Worm (Caenorhabditis elegans): ENCODE results near the gene T25D1.3.
A peak's percentile ranks its signal among the peaks of the same experiment; 100 is the strongest.

The T25D1.3 gene

DNA sequence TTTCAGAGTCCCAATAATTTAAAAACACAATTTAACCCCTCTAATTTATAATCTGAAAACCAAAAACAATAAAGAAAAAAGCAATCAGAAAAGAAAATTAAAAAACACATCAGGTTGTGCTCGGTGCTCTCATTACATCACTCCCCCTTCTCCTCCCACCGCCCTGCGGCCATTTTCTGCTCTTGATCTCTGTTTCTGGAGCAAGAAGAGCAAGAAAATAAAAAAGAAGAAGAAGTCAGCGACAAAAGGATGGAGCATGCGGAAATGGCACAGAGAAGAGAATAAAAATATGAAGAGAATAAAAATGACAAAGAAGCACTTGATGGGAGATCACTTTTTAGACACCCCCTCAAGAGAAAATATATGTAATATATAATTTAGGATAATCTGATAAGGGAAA is 20.8 kb upstream of the T25D1.3 start (continued):
- peak; percentile 40 for TF ChIP-seq dsc-1 (tag; optimal IDR thresholded peaks at IDR 0.05)
- no peak for TF ChIP-seq ceh-63 (GFP tag; optimal IDR thresholded peaks at IDR 0.05)
- peak; percentile 27 for TF ChIP-seq ceh-8 (GFP tag; optimal IDR thresholded peaks at IDR 0.05)
- TF ChIP-seq lsy-2 (tag; optimal IDR thresholded peaks at IDR 0.05): peak in 1 of 2 experiments; percentile 59
- peak; percentile 18 for TF ChIP-seq swsn-7 (tag; optimal IDR thresholded peaks at IDR 0.05)
- no peak for TF ChIP-seq ces-1 (GFP tag; optimal IDR thresholded peaks at IDR 0.05)
- TF ChIP-seq snpc-4 (tag; optimal IDR thresholded peaks at IDR 0.05): no peak
- no peak for TF ChIP-seq blmp-1 (tag; optimal IDR thresholded peaks at IDR 0.05)
- no peak for TF ChIP-seq C04F5.9 (tag; optimal IDR thresholded peaks at IDR 0.05)
- no peak for TF ChIP-seq aly-2 (tag; optimal IDR thresholded peaks at IDR 0.05)
- no peak for TF ChIP-seq ets-5 (GFP tag; IDR thresholded peaks at IDR 0.05)
- TF ChIP-seq unc-62 (GFP tag; optimal IDR thresholded peaks at IDR 0.05): no peak
- TF ChIP-seq snu-23 (GFP tag; optimal IDR thresholded peaks at IDR 0.05): peak; percentile 34
- 0 out of 2 replicates have a peak, but pooled peaks have one; percentile 8 for TF ChIP-seq nhr-19 (GFP tag; conservative IDR thresholded peaks at IDR 0.05)
- TF ChIP-seq nhr-77 (tag; optimal IDR thresholded peaks at IDR 0.05): no peak
- TF ChIP-seq lin-13 (GFP tag; optimal IDR thresholded peaks at IDR 0.05): no peak
- no peak for TF ChIP-seq mab-9 (GFP tag; IDR thresholded peaks at IDR 0.05)
- peak; percentile 47 for TF ChIP-seq rnt-1 (tag; optimal IDR thresholded peaks at IDR 0.05)
- TF ChIP-seq aha-1 (tag; optimal IDR thresholded peaks at IDR 0.05): no peak
- peak; percentile 29 for TF ChIP-seq skn-1 (tag; optimal IDR thresholded peaks at IDR 0.05)
- TF ChIP-seq tlp-1 (tag; optimal IDR thresholded peaks at IDR 0.05): no peak
- no peak for TF ChIP-seq vab-15 (tag; optimal IDR thresholded peaks at IDR 0.05)
- TF ChIP-seq nhr-237 (tag; optimal IDR thresholded peaks at IDR 0.05): no peak
- TF ChIP-seq zip-4 (GFP tag; optimal IDR thresholded peaks at IDR 0.05): no peak
- peak; percentile 64 for TF ChIP-seq mep-1 (tag; optimal IDR thresholded peaks at IDR 0.05)
- no peak for TF ChIP-seq ama-1 (optimal IDR thresholded peaks at IDR 0.05)
- TF ChIP-seq F16B12.6 (tag; optimal IDR thresholded peaks at IDR 0.05): no peak
- no peak for TF ChIP-seq hlh-4 (tag; optimal IDR thresholded peaks at IDR 0.05)
- peak; percentile 22 for TF ChIP-seq unc-86 (tag; optimal IDR thresholded peaks at IDR 0.05)

- TF ChIP-seq fkh-10 (GFP tag; optimal IDR thresholded peaks at IDR 0.05) (peak; percentile 29), mdl-1 (tag; optimal IDR thresholded peaks at IDR 0.05) (no peak)
Measured at ce11 chrX:16485322-16485721, 20.1 kb upstream of the T25D1.3 start.

- no peak for TF ChIP-seq lin-13 (GFP tag; optimal IDR thresholded peaks at IDR 0.05)
- no peak for TF ChIP-seq egl-27 (tag; optimal IDR thresholded peaks at IDR 0.05)
- TF ChIP-seq skn-1 (tag; optimal IDR thresholded peaks at IDR 0.05): no peak
- TF ChIP-seq elt-2 (tag; optimal IDR thresholded peaks at IDR 0.05): peak; percentile 38
- peak; percentile 67 for TF ChIP-seq fkh-10 (GFP tag; optimal IDR thresholded peaks at IDR 0.05)
- TF ChIP-seq nhr-85 (tag): no peak
- no peak for TF ChIP-seq unc-62 (GFP tag; optimal IDR thresholded peaks at IDR 0.05)
- TF ChIP-seq lin-14 (GFP tag; optimal IDR thresholded peaks at IDR 0.05): peak; percentile 51
- TF ChIP-seq unc-86 (tag; optimal IDR thresholded peaks at IDR 0.05): no peak
Measured at ce11 chrX:16487068-16487658, 18.3 kb upstream of the T25D1.3 start, which contains the start of gene cah-3. cah-3 (plus strand) TSS chrX:16487481.

DNA sequence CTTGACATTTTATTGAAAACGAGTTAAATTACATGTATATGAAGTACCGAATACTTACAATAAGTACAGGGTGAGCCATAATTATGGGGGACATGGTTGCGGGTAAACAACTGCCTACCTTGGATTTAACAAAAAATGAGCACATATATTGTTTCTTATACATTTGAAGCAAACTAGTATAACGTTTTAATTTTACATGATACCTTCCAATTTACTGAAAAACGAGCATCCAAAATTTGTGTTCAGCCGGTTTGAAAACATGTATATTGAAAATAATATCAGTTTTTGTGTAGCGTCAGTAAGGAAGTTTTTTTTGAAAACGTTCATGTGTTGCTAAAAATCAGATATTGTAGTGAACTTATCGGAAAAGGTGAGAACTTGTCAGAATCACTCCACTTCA is 14.7 kb upstream of the T25D1.3 start:
- TF ChIP-seq C34B4.2 (tag; optimal IDR thresholded peaks at IDR 0.05): no peak
- TF ChIP-seq skn-1 (tag; optimal IDR thresholded peaks at IDR 0.05): no peak
- TF ChIP-seq ztf-4 (tag; optimal IDR thresholded peaks at IDR 0.05): no peak
